Worm (Caenorhabditis elegans) whole organism, L2 larva: ENCODE results near the gene R08E5.1.

ENCODE experiments used
- R02D3.7 ChIP-seq: fragments of 150-350 bp; optimal IDR thresholded peaks from 2 replicates; lab custom pipeline; 2014; ENCODE audit warnings: missing biosample characterization, missing genetic modification characterization
- Y55F3AM.14 ChIP-seq: fragments of 200-800 bp; sonication (Bioruptor generic); optimal IDR thresholded peaks from 2 replicates; lab custom pipeline; 2018; ENCODE audit warnings: mild to moderate bottlenecking, missing genetic modification characterization, missing compliant biosample characterization
- aly-2 ChIP-seq: fragments of 150-350 bp; optimal IDR thresholded peaks from 2 replicates; lab custom pipeline; 2014; ENCODE audit warnings: missing biosample characterization, missing genetic modification characterization
- ama-1 ChIP-seq: fragments of 150-350 bp; optimal IDR thresholded peaks from 2 replicates; lab custom pipeline; 2018; ENCODE audit warnings: inconsistent platforms
- ceh-82 ChIP-seq: fragments of 150-350 bp; optimal IDR thresholded peaks from 2 replicates; lab custom pipeline; 2014; ENCODE audit warnings: missing biosample characterization, missing genetic modification characterization
- egl-27 ChIP-seq: sonication (generic microtip); optimal IDR thresholded peaks from 3 replicates; lab custom pipeline; 2017; ENCODE audit warnings: missing biosample characterization, missing genetic modification reagents, missing genetic modification characterization
- gmeb-1 ChIP-seq: fragments of 150-350 bp; optimal IDR thresholded peaks from 2 replicates; lab custom pipeline; 2014; ENCODE audit warnings: missing biosample characterization, missing genetic modification characterization
- lin-39 ChIP-seq: fragments of 150-350 bp; optimal IDR thresholded peaks from 2 replicates; lab custom pipeline; 2014; ENCODE audit warnings: missing biosample characterization, missing genetic modification reagents, missing genetic modification characterization
- mdl-1 ChIP-seq, 2 experiments: fragments of 150-350 bp in 1 of 2; sonication (generic microtip) in 1 of 2; optimal IDR thresholded peaks; 2 replicates each; lab custom pipeline; 2017; ENCODE audit warnings: missing biosample characterization in 2 of 2, missing genetic modification characterization in 2 of 2
- nhr-11 ChIP-seq: fragments of 150-350 bp; optimal IDR thresholded peaks from 2 replicates; lab custom pipeline; 2014; ENCODE audit warnings: missing biosample characterization, missing genetic modification characterization
- nhr-77 ChIP-seq: fragments of 150-350 bp; optimal IDR thresholded peaks from 2 replicates; lab custom pipeline; 2014; ENCODE audit warnings: missing biosample characterization, missing genetic modification characterization
- ztf-11 ChIP-seq: sonication (generic microtip); optimal IDR thresholded peaks from 2 replicates; lab custom pipeline; 2017; ENCODE audit warnings: missing biosample characterization, missing genetic modification characterization

DNA sequence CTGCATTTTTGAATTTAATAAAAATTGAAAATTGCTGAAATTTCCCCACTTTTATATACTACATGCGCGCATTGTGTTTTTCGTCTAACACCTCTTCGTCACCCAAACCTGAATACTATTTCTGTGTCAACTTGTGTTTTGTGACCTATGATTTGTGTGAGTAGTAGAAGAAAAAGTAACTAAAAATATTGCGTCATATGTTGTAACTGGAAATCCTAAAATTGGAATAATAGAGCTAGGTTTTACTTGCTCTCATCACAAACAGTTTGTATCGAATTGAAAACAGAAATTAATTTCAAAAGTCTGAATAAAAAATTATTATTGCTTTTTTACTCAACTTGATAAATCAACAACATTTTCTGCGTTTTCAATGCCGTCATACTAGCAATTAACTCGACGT lies 34.2 kb upstream of the R08E5.1 start, which contains the start of gene R08F11.4:
- TF ChIP-seq nhr-11 (no peak), R02D3.7 (tag; lab: Kevin White, UChicago) (no peak), ceh-82 (tag; lab: Kevin White, UChicago) (no peak), mdl-1 (tag; optimal IDR thresholded peaks at IDR 0.05; lab: Kevin White, UChicago) (no peak), ztf-11 (no peak), lin-39 (tag; lab: Kevin White, UChicago) (no peak), ama-1 (lab: Kevin White, UChicago) (no peak), Y55F3AM.14 (GFP tag; lab: Kevin White, UChicago) (no peak), gmeb-1 (tag; lab: Kevin White, UChicago) (no peak), nhr-77 (no peak), aly-2 (tag; lab: Kevin White, UChicago) (no peak), egl-27 (tag; lab: Kevin White, UChicago) (no peak)
